Worm (Caenorhabditis elegans) whole organism, midembryonic: ENCODE results near the gene K01D12.8.

Source experiments
- T22C8.4 ChIP-seq: fragments of 200-800 bp; sonication (Bioruptor generic); IDR thresholded peaks from 2 replicates; pipeline ENCODE4 v1.3.6; 2022; ENCODE audit warnings: missing genetic modification characterization, missing compliant biosample characterization
- cog-1 ChIP-seq: sonication (generic microtip); optimal IDR thresholded peaks from 2 replicates; lab custom pipeline; 2016; ENCODE audit warnings: missing genetic modification characterization, missing compliant biosample characterization
- flt-1 ChIP-seq: fragments of 200-800 bp; sonication (Bioruptor generic); IDR thresholded peaks from 2 replicates; pipeline ENCODE4 v1.3.6; 2022; ENCODE audit warnings: missing genetic modification characterization, missing compliant biosample characterization
- ref-1 ChIP-seq: fragments of 200-800 bp; sonication (Bioruptor generic); conservative IDR thresholded peaks from 2 replicates; pipeline ENCODE4 v1.3.6; 2022; ENCODE audit warnings: missing genetic modification reagents, missing genetic modification characterization, missing compliant biosample characterization
- ztf-23 ChIP-seq: fragments of 200-800 bp; sonication (Bioruptor generic); IDR thresholded peaks from 2 replicates; pipeline ENCODE4 v1.3.6; 2022; ENCODE audit warnings: missing genetic modification reagents, missing genetic modification characterization, missing compliant biosample characterization
- ztf-29 ChIP-seq: fragments of 200-800 bp; sonication (Bioruptor generic); IDR thresholded peaks from 2 replicates; pipeline ENCODE4 v1.3.6; 2022; ENCODE audit warnings: missing genetic modification reagents, missing genetic modification characterization, missing compliant biosample characterization

ce11 chrV:12427826-12428225 lies 25.4 kb downstream of the K01D12.8 start:
- TF ChIP-seq ztf-23 (GFP tag; lab: Robert Waterston, UW) = no peak
- TF ChIP-seq ztf-29 = no peak
- no peak for TF ChIP-seq flt-1
- TF ChIP-seq ref-1 (GFP tag; lab: Robert Waterston, UW) = no peak
- no peak for TF ChIP-seq T22C8.4 (GFP tag; lab: Robert Waterston, UW)
- TF ChIP-seq cog-1 (tag; lab: Kevin White, UChicago) = no peak
